Worm (Caenorhabditis elegans) whole organism, L4 larva: Measurements from ENCODE around the gene clec-214.

Experiments used
- F37D6.2 ChIP-seq: sonication (generic microtip); optimal IDR thresholded peaks from 2 replicates; lab custom pipeline; 2016; ENCODE audit warnings: mild to moderate bottlenecking, missing genetic modification characterization, missing compliant biosample characterization
- Y105C5A.15 ChIP-seq: fragments of 200-800 bp; sonication (Bioruptor generic); IDR thresholded peaks from 2 replicates; pipeline ENCODE4 v1.3.6; 2022; ENCODE audit warnings: missing genetic modification characterization, missing compliant biosample characterization
- ama-1 ChIP-seq: fragments of 150-350 bp; optimal IDR thresholded peaks from 2 replicates; lab custom pipeline; 2014; ENCODE audit warnings: inconsistent platforms, mixed read lengths
- hlh-30 ChIP-seq: sonication (generic microtip); optimal IDR thresholded peaks from 2 replicates; lab custom pipeline; 2017; ENCODE audit warnings: antibody characterized with exemption, mild to moderate bottlenecking, missing genetic modification characterization, missing compliant biosample characterization; ENCODE audit not compliant: insufficient read depth
- lin-13 ChIP-seq: fragments of 150-350 bp; optimal IDR thresholded peaks from 2 replicates; lab custom pipeline; 2014; ENCODE audit warnings: missing biosample characterization, missing genetic modification reagents, missing genetic modification characterization

DNA sequence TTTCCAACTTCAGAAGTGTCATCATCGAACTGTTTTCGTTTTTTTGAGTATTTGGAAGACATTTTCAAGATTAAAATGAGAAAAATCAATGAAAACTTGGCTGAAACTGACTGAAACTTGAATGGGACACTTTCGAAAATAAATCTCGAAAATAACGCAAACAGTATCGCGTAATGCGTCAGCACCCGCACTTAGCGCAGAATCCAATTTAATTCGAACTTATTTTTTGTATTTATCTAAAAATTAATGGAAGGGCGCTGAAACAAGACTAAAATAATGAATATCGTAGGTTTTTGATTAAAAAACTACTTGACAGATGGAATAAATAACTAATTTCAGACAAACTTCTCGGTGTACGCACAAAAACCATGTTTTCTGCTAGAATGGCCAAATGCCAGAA lies 34.6 kb upstream of the clec-214 start, which contains the start of the genes snu-66 and ints-9:
- TF ChIP-seq ama-1 (no peak), F37D6.2 (tag; lab: Kevin White, UChicago) (no peak), lin-13 (no peak), Y105C5A.15 (GFP tag; lab: Robert Waterston, UW) (no peak), hlh-30 (tag; lab: Kevin White, UChicago) (no peak)
